Worm (Caenorhabditis elegans) whole organism, L4/young adult: ENCODE results near the gene wdr-5.1.

Source experiments
- W03F9.2 ChIP-seq: fragments of 150-350 bp; optimal IDR thresholded peaks from 2 replicates; lab custom pipeline; 2014; ENCODE audit warnings: missing biosample characterization, missing genetic modification characterization
- him-1 ChIP-seq: sonication (generic microtip); optimal IDR thresholded peaks from 2 replicates; lab custom pipeline; 2016; ENCODE audit warnings: missing genotype, missing genetic modification reagents, missing genetic modification characterization, missing compliant biosample characterization

ce11 chrIII:3729520-3729919 is 24.4 kb downstream of the wdr-5.1 start, which contains the start of gene F34D10.9:
- TF ChIP-seq W03F9.2 (tag; lab: Kevin White, UChicago) (no peak), him-1 (no peak)
